Fruit fly (Drosophila melanogaster): ENCODE data around the gene dac.

DNA sequence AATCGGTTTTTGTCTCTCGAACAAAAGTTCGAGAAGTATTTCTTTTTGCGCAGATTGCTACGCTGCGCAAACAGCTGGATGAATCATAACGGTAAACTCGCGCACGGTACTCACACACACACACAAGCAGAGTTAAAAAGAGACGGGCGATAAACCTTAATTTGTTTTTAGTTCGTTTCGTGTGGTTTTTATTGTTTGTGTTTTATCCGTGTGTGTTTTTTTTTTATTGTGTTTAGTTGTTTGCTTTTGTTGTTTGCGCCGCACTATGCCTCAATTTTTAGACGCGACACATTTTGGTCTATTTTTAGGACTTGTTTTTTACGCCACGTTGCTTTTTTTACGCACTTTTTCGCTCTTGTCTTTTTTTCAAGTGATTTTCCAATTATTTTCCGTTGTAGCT is 45.0 kb upstream of the dac start:
- TF ChIP-seq Clk (GFP tag; optimal IDR thresholded peaks at IDR 0.05) = no peak
- TF ChIP-seq cnc (optimal IDR thresholded peaks at IDR 0.05) = no peak
- no peak for TF ChIP-seq CG11617 (GFP tag; optimal IDR thresholded peaks at IDR 0.05)
- TF ChIP-seq CG12768 (GFP tag; optimal IDR thresholded peaks at IDR 0.05) = no peak
- no peak for TF ChIP-seq Hr96 (GFP tag; optimal IDR thresholded peaks at IDR 0.05)
- TF ChIP-seq CG7101 (tag; optimal IDR thresholded peaks at IDR 0.05) = no peak
- no peak for TF ChIP-seq cic (GFP tag; optimal IDR thresholded peaks at IDR 0.05)
- TF ChIP-seq ovo (GFP tag; optimal IDR thresholded peaks at IDR 0.05) = peak; percentile 89
- TF ChIP-seq CG33017 (tag; optimal IDR thresholded peaks at IDR 0.05) = no peak
- no peak for TF ChIP-seq pad (GFP tag; optimal IDR thresholded peaks at IDR 0.05)
- no peak for TF ChIP-seq bab1 (GFP tag; optimal IDR thresholded peaks at IDR 0.05)
- TF ChIP-seq tj (GFP tag; optimal IDR thresholded peaks at IDR 0.05) = no peak
- no peak for TF ChIP-seq toe (GFP tag; optimal IDR thresholded peaks at IDR 0.05)
